Fruit fly (Drosophila melanogaster) whole organism, embryonic: ENCODE results near the gene Gmap.

Experiments used
- Ada2b ChIP-seq: fragments of 200-800 bp; sonication (Bioruptor generic); IDR thresholded peaks from 2 replicates; pipeline ENCODE4 v1.3.6; 2022; ENCODE audit warnings: missing biosample characterization, missing genetic modification characterization
- Bdp1 ChIP-seq: fragments of 200-800 bp; sonication (Bioruptor generic); optimal IDR thresholded peaks from 3 replicates; lab custom pipeline; 2016; ENCODE audit warnings: missing biosample characterization, missing genetic modification characterization
- Blimp-1 ChIP-seq: fragments of 200-800 bp; sonication (Bioruptor generic); optimal IDR thresholded peaks from 3 replicates; lab custom pipeline; 2018; ENCODE audit warnings: missing biosample characterization, missing genetic modification characterization, mild to moderate bottlenecking, moderate library complexity, missing genetic modification reagents
- CG10147 ChIP-seq: fragments of 200-800 bp; sonication (Bioruptor generic); optimal IDR thresholded peaks from 2 replicates; lab custom pipeline; 2019; ENCODE audit warnings: missing biosample characterization, mild to moderate bottlenecking, missing genetic modification characterization, moderate library complexity
- CG10209 ChIP-seq: fragments of 200-800 bp; sonication (Bioruptor generic); optimal IDR thresholded peaks from 3 replicates; lab custom pipeline; 2017; ENCODE audit warnings: missing biosample characterization, mild to moderate bottlenecking, missing genetic modification characterization, missing genetic modification reagents
- CG10366 ChIP-seq: fragments of 200-800 bp; sonication (Bioruptor generic); IDR thresholded peaks from 2 replicates; pipeline ENCODE4 v1.3.6; 2022; ENCODE audit warnings: missing biosample characterization, missing genetic modification characterization
- CG10543 ChIP-seq: fragments of 200-800 bp; sonication (Bioruptor generic); optimal IDR thresholded peaks from 3 replicates; lab custom pipeline; 2017; ENCODE audit warnings: missing biosample characterization, mild to moderate bottlenecking, missing genetic modification characterization, moderate library complexity
- CG12071 ChIP-seq: fragments of 200-800 bp; sonication (Bioruptor generic); optimal IDR thresholded peaks from 3 replicates; lab custom pipeline; 2018; ENCODE audit warnings: missing biosample characterization, mild to moderate bottlenecking, missing genetic modification characterization
- CG13775 ChIP-seq: fragments of 200-800 bp; sonication (Bioruptor generic); optimal IDR thresholded peaks from 3 replicates; lab custom pipeline; 2017; ENCODE audit warnings: missing biosample characterization, mild to moderate bottlenecking, missing genetic modification characterization
- CG1647 ChIP-seq: fragments of 200-800 bp; sonication (Bioruptor generic); optimal IDR thresholded peaks from 3 replicates; lab custom pipeline; 2016; ENCODE audit warnings: missing biosample characterization, missing genetic modification characterization
- CG18262 ChIP-seq: fragments of 200-800 bp; optimal IDR thresholded peaks from 3 replicates; lab custom pipeline; 2019; ENCODE audit warnings: missing biosample characterization, mild to moderate bottlenecking, missing genetic modification characterization, moderate library complexity
- CG18619 ChIP-seq: fragments of 200-800 bp; sonication (Bioruptor generic); optimal IDR thresholded peaks from 3 replicates; lab custom pipeline; 2017; ENCODE audit warnings: missing biosample characterization, mild to moderate bottlenecking, missing genetic modification characterization
- CG31441 ChIP-seq: fragments of 200-800 bp; sonication (Bioruptor generic); IDR thresholded peaks from 2 replicates; pipeline ENCODE4 v1.3.6; 2022; ENCODE audit warnings: missing biosample characterization, missing genetic modification characterization
- CG32772 ChIP-seq: fragments of 200-800 bp; sonication (Bioruptor generic); IDR thresholded peaks from 2 replicates; pipeline ENCODE4 v1.3.6; 2022; ENCODE audit warnings: missing biosample characterization, missing genetic modification characterization
- CG33557 ChIP-seq: fragments of 200-800 bp; sonication (Bioruptor generic); optimal IDR thresholded peaks from 2 replicates; lab custom pipeline; 2019; ENCODE audit warnings: missing biosample characterization, mild to moderate bottlenecking, missing genetic modification characterization, moderate library complexity
- CG3838 ChIP-seq: fragments of 200-800 bp; sonication (Bioruptor generic); optimal IDR thresholded peaks from 3 replicates; lab custom pipeline; 2016; ENCODE audit warnings: missing biosample characterization, missing genetic modification characterization
- CG4820 ChIP-seq: fragments of 200-800 bp; sonication (Bioruptor generic); optimal IDR thresholded peaks from 3 replicates; lab custom pipeline; 2016; ENCODE audit warnings: missing biosample characterization, missing genetic modification characterization
- CG5180 ChIP-seq: fragments of 200-800 bp; sonication (Bioruptor generic); optimal IDR thresholded peaks from 3 replicates; lab custom pipeline; 2017; ENCODE audit warnings: missing biosample characterization, missing genetic modification characterization, mild to moderate bottlenecking, moderate library complexity, missing genetic modification reagents
- CG8281 ChIP-seq: fragments of 200-800 bp; sonication (Bioruptor generic); optimal IDR thresholded peaks from 2 replicates; lab custom pipeline; 2018; ENCODE audit warnings: missing biosample characterization, mild to moderate bottlenecking, missing genetic modification characterization, moderate library complexity
- CG8388 ChIP-seq: fragments of 200-800 bp; sonication (Bioruptor generic); optimal IDR thresholded peaks from 2 replicates; lab custom pipeline; 2019; ENCODE audit warnings: missing biosample characterization, mild to moderate bottlenecking, missing genetic modification characterization, moderate library complexity
- CG9609 ChIP-seq: fragments of 200-800 bp; sonication (Bioruptor generic); optimal IDR thresholded peaks from 3 replicates; lab custom pipeline; 2016; ENCODE audit warnings: missing biosample characterization, missing genetic modification characterization
- CG9817 ChIP-seq: fragments of 200-800 bp; sonication (Bioruptor generic); optimal IDR thresholded peaks from 2 replicates; lab custom pipeline; 2018; ENCODE audit warnings: missing biosample characterization, mild to moderate bottlenecking, missing genetic modification characterization, moderate library complexity
- CG9876 ChIP-seq: fragments of 200-800 bp; sonication (Bioruptor generic); optimal IDR thresholded peaks from 2 replicates; lab custom pipeline; 2016; ENCODE audit warnings: missing biosample characterization, missing genetic modification characterization
- CHES-1-like ChIP-seq: fragments of 200-800 bp; sonication (Bioruptor generic); optimal IDR thresholded peaks from 2 replicates; lab custom pipeline; 2016; ENCODE audit warnings: missing biosample characterization, missing genetic modification characterization
- CTCF ChIP-seq: fragments of 200-800 bp; sonication (Bioruptor generic); optimal IDR thresholded peaks from 2 replicates; lab custom pipeline; 2017; ENCODE audit warnings: missing biosample characterization, mild to moderate bottlenecking, missing genetic modification characterization, moderate library complexity
- Camta ChIP-seq: fragments of 200-800 bp; sonication (Bioruptor generic); optimal IDR thresholded peaks from 2 replicates; lab custom pipeline; 2016; ENCODE audit warnings: missing biosample characterization, missing genetic modification characterization
- Dek ChIP-seq: fragments of 200-800 bp; sonication (Bioruptor generic); optimal IDR thresholded peaks from 3 replicates; lab custom pipeline; 2019; ENCODE audit warnings: missing biosample characterization, mild to moderate bottlenecking, missing genetic modification characterization, moderate library complexity
- Dp ChIP-seq: fragments of 200-800 bp; sonication (Bioruptor generic); optimal IDR thresholded peaks from 2 replicates; lab custom pipeline; 2018; ENCODE audit warnings: missing biosample characterization, mild to moderate bottlenecking, missing genetic modification characterization, moderate library complexity
- Drgx ChIP-seq: fragments of 200-800 bp; sonication (Bioruptor generic); IDR thresholded peaks from 2 replicates; pipeline ENCODE4 v1.3.6; 2022; ENCODE audit warnings: missing biosample characterization, missing genetic modification characterization
- E2f1 ChIP-seq: fragments of 200-800 bp; sonication (Bioruptor generic); IDR thresholded peaks from 2 replicates; pipeline ENCODE4 v1.3.6; 2022; ENCODE audit warnings: missing biosample characterization, missing genetic modification characterization
- Hmx ChIP-seq: fragments of 200-800 bp; sonication (Bioruptor generic); optimal IDR thresholded peaks from 2 replicates; lab custom pipeline; 2016; ENCODE audit warnings: missing biosample characterization, missing genetic modification characterization
- Hr51 ChIP-seq, 2 experiments: fragments of 200-800 bp; sonication (Bioruptor generic); optimal IDR thresholded peaks; 2 replicates in 1 of 2; 3 replicates in 1 of 2; lab custom pipeline; 2016 to 2018; ENCODE audit warnings: missing biosample characterization in 2 of 2, missing genetic modification characterization in 2 of 2, mild to moderate bottlenecking in 1 of 2, moderate library complexity in 1 of 2
- Med ChIP-seq: fragments of 200-800 bp; sonication (Bioruptor generic); peaks from one replicate; lab custom pipeline; 2016; ENCODE audit warnings: missing biosample characterization, missing genetic modification characterization, mild to moderate bottlenecking, inconsistent platforms, moderate library complexity
- Rx ChIP-seq: fragments of 200-800 bp; sonication (Bioruptor generic); IDR thresholded peaks from 2 replicates; pipeline ENCODE4 v1.3.6; 2022; ENCODE audit warnings: missing biosample characterization, missing genetic modification characterization
- Scr ChIP-seq: fragments of 200-800 bp; sonication (Bioruptor generic); IDR thresholded peaks from 2 replicates; pipeline ENCODE4 v1.3.6; 2022; ENCODE audit warnings: missing biosample characterization, missing genetic modification characterization; ENCODE audit not compliant: partially characterized antibody
- Xbp1 ChIP-seq: fragments of 200-800 bp; sonication (Bioruptor generic); optimal IDR thresholded peaks from 3 replicates; lab custom pipeline; 2016; ENCODE audit warnings: missing biosample characterization, mild to moderate bottlenecking, missing genetic modification characterization
- bsh ChIP-seq, 2 experiments: fragments of 200-800 bp; sonication (Bioruptor generic); optimal IDR thresholded peaks; 2 replicates each; lab custom pipeline; 2017 to 2018; ENCODE audit warnings: mild to moderate bottlenecking in 2 of 2, missing biosample characterization in 2 of 2, missing genetic modification characterization in 2 of 2, moderate library complexity in 1 of 2
- btn ChIP-seq: fragments of 200-800 bp; sonication (Bioruptor generic); optimal IDR thresholded peaks from 2 replicates; lab custom pipeline; 2016; ENCODE audit warnings: missing biosample characterization, missing genetic modification characterization
- cato ChIP-seq: fragments of 200-800 bp; sonication (Bioruptor generic); optimal IDR thresholded peaks from 2 replicates; lab custom pipeline; 2016; ENCODE audit warnings: missing biosample characterization, missing genetic modification characterization, borderline replicate concordance
- chinmo ChIP-seq: fragments of 200-800 bp; sonication (Bioruptor generic); IDR thresholded peaks from 4 replicates; pipeline ENCODE4 v1.3.6; 2022; ENCODE audit warnings: missing biosample characterization, missing genetic modification characterization; ENCODE audit not compliant: partially characterized antibody
- croc ChIP-seq: fragments of 200-800 bp; sonication (Bioruptor generic); conservative IDR thresholded peaks from 3 replicates; pipeline ENCODE4 v1.3.6; 2022; ENCODE audit warnings: missing biosample characterization, missing genetic modification characterization
- ems ChIP-seq: fragments of 200-800 bp; sonication (Bioruptor generic); optimal IDR thresholded peaks from 3 replicates; lab custom pipeline; 2016; ENCODE audit warnings: missing biosample characterization, missing genetic modification characterization
- esg ChIP-seq: fragments of 200-800 bp; sonication (Bioruptor generic); conservative IDR thresholded peaks from 2 replicates; pipeline ENCODE4 v1.3.6; 2022; ENCODE audit warnings: missing biosample characterization, missing genetic modification characterization
- ewg ChIP-seq: fragments of 200-800 bp; sonication (Bioruptor generic); optimal IDR thresholded peaks from 3 replicates; lab custom pipeline; 2017; ENCODE audit warnings: mild to moderate bottlenecking, missing biosample characterization, missing genetic modification reagents, missing genetic modification characterization
- gcm ChIP-seq: fragments of 200-800 bp; sonication (Bioruptor generic); optimal IDR thresholded peaks from 2 replicates; lab custom pipeline; 2019; ENCODE audit warnings: missing biosample characterization, mild to moderate bottlenecking, missing genetic modification characterization, moderate library complexity
- ham ChIP-seq: fragments of 200-800 bp; sonication (Bioruptor generic); IDR thresholded peaks from 2 replicates; pipeline ENCODE4 v1.3.6; 2022; ENCODE audit warnings: missing biosample characterization, missing genetic modification characterization
- insv ChIP-seq, 2 experiments: fragments of 200-800 bp; sonication (Bioruptor generic); optimal IDR thresholded peaks; 3 replicates each; lab custom pipeline; 2016 to 2018; ENCODE audit warnings: missing biosample characterization in 2 of 2, missing genetic modification characterization in 2 of 2
- jigr1 ChIP-seq: fragments of 200-800 bp; sonication (Bioruptor generic); IDR thresholded peaks from 3 replicates; pipeline ENCODE4 v1.3.6; 2022; ENCODE audit warnings: missing biosample characterization, missing genetic modification characterization
- klu ChIP-seq: fragments of 200-800 bp; sonication (Bioruptor generic); IDR thresholded peaks from 2 replicates; pipeline ENCODE4 v1.3.6; 2022; ENCODE audit warnings: missing biosample characterization, missing genetic modification characterization
- pita ChIP-seq: fragments of 200-800 bp; sonication (Bioruptor generic); optimal IDR thresholded peaks from 2 replicates; lab custom pipeline; 2017; ENCODE audit warnings: missing biosample characterization, mild to moderate bottlenecking, missing genetic modification characterization
- slou ChIP-seq: fragments of 200-800 bp; sonication (Bioruptor generic); optimal IDR thresholded peaks from 3 replicates; lab custom pipeline; 2016; ENCODE audit warnings: missing biosample characterization, missing genetic modification characterization
- vvl ChIP-seq: fragments of 200-800 bp; sonication (Bioruptor generic); IDR thresholded peaks from 2 replicates; pipeline ENCODE4 v1.3.6; 2022; ENCODE audit warnings: missing biosample characterization, missing genetic modification characterization

Gene Gmap

dm6 chrX:15462436-15462857 lies 24.3 kb upstream of the Gmap start, which contains the start of the genes shtd, CG6294 and CG6299 (continued):
- TF ChIP-seq Rx (GFP tag; lab: Robert Waterston, UW) (no peak), klu (no peak), CG4820 (GFP tag; lab: Kevin White, UChicago) (no peak), CG33557 (GFP tag; lab: Kevin White, UChicago) (no peak), Hmx (GFP tag; lab: Kevin White, UChicago) (no peak), slou (GFP tag; lab: Kevin White, UChicago) (no peak), gcm (no peak), CTCF (no peak), CG12071 (GFP tag; lab: Kevin White, UChicago) (no peak), CG13775 (GFP tag; lab: Kevin White, UChicago) (peak; percentile 32), chinmo (GFP tag; lab: Robert Waterston, UW) (peak; percentile 75; the same call in 2 of the 4 replicates), CHES-1-like (GFP tag; lab: Kevin White, UChicago) (no peak), bsh (GFP tag; optimal IDR thresholded peaks at IDR 0.05; lab: Kevin White, UChicago) (no peak), Xbp1 (peak; percentile 32), CG10543 (GFP tag; lab: Kevin White, UChicago) (no peak), CG1647 (GFP tag; lab: Kevin White, UChicago) (no peak), ewg (GFP tag; lab: Kevin White, UChicago) (no peak), Hr51 (GFP tag; optimal IDR thresholded peaks at IDR 0.05; lab: Kevin White, UChicago) (no peak), Dek (no peak), Ada2b (GFP tag; lab: Robert Waterston, UW) (no peak), Camta (GFP tag; lab: Kevin White, UChicago) (no peak), ham (no peak), E2f1 (GFP tag; lab: Robert Waterston, UW) (no peak), Scr (peak; percentile 92), Bdp1 (GFP tag; lab: Kevin White, UChicago) (peak; percentile 21), croc (no peak), Blimp-1 (GFP tag; lab: Kevin White, UChicago) (no peak), CG9876 (GFP tag; lab: Kevin White, UChicago) (no peak), CG32772 (GFP tag; lab: Robert Waterston, UW) (no peak), cato (GFP tag; lab: Kevin White, UChicago) (no peak), insv (GFP tag; optimal IDR thresholded peaks at IDR 0.05; lab: Kevin White, UChicago) (peak; percentile 91 to 98), ems (peak; percentile 13), CG10147 (GFP tag; lab: Kevin White, UChicago) (no peak), CG3838 (GFP tag; lab: Kevin White, UChicago) (no peak), CG5180 (GFP tag; lab: Kevin White, UChicago) (no peak), CG8388 (GFP tag; lab: Kevin White, UChicago) (no peak), CG9817 (tag; lab: Kevin White, UChicago) (peak; percentile 8), jigr1 (GFP tag; lab: Robert Waterston, UW) (no peak), CG9609 (no peak), CG8281 (tag; lab: Kevin White, UChicago) (no peak), CG10366 (GFP tag; lab: Robert Waterston, UW) (no peak), Drgx (GFP tag; lab: Robert Waterston, UW) (no peak), pita (GFP tag; lab: Kevin White, UChicago) (no peak), Med (GFP tag; lab: Kevin White, UChicago) (peak; percentile 69), CG31441 (GFP tag; lab: Robert Waterston, UW) (no peak), btn (GFP tag; lab: Kevin White, UChicago) (no peak), Dp (peak; percentile 77), CG18262 (tag; lab: Kevin White, UChicago) (no peak), CG10209 (no peak), esg (GFP tag; lab: Robert Waterston, UW) (no peak), vvl (GFP tag; lab: Robert Waterston, UW) (no peak; the same call in 1 of the 2 replicates), CG18619 (no peak)
